Fruit fly (Drosophila melanogaster) whole organism, wandering third instar larva: ENCODE data around the gene CG44838.

Experiments used
- Abd-B ChIP-seq: fragments of >200 bp; optimal IDR thresholded peaks from 2 replicates; lab custom pipeline; 2017; ENCODE audit warnings: missing biosample characterization, missing genetic modification characterization
- CG32264 ChIP-seq: fragments of 200-800 bp; sonication (Bioruptor generic); optimal IDR thresholded peaks from 2 replicates; lab custom pipeline; 2016; ENCODE audit warnings: missing biosample characterization, missing genetic modification characterization
- CG9705 ChIP-seq: fragments of 200-800 bp; sonication (Bioruptor generic); optimal IDR thresholded peaks from 2 replicates; lab custom pipeline; 2018; ENCODE audit warnings: missing biosample characterization, mild to moderate bottlenecking, missing genetic modification characterization
- CrebA ChIP-seq: fragments of 200-800 bp; sonication (Bioruptor generic); optimal IDR thresholded peaks from 2 replicates; lab custom pipeline; 2016; ENCODE audit warnings: missing biosample characterization, mild to moderate bottlenecking, missing genetic modification characterization, borderline replicate concordance
- Dfd ChIP-seq: fragments of >200 bp; optimal IDR thresholded peaks from 2 replicates; lab custom pipeline; 2017; ENCODE audit warnings: missing biosample characterization, missing genetic modification characterization
- Dif ChIP-seq: fragments of 200-275, 200-300 bp; sonication (Bioruptor generic); optimal IDR thresholded peaks from 2 replicates; lab custom pipeline; 2018; ENCODE audit warnings: missing biosample characterization, missing genetic modification characterization; ENCODE audit not compliant: partially characterized antibody
- GATAd ChIP-seq: sonication (Bioruptor generic); optimal IDR thresholded peaks from 2 replicates; lab custom pipeline; 2016; ENCODE audit warnings: missing biosample characterization, missing genetic modification characterization
- HLH106 ChIP-seq: fragments of 200-800 bp; optimal IDR thresholded peaks from 3 replicates; lab custom pipeline; 2019; ENCODE audit warnings: missing biosample characterization, mild to moderate bottlenecking, missing genetic modification characterization, moderate library complexity
- Hnf4 ChIP-seq: fragments of 200-800 bp; sonication (Bioruptor generic); optimal IDR thresholded peaks from 2 replicates; lab custom pipeline; 2016; ENCODE audit warnings: missing biosample characterization, mild to moderate bottlenecking, missing genetic modification characterization
- Hr78 ChIP-seq: fragments of >200 bp; optimal IDR thresholded peaks from 2 replicates; lab custom pipeline; 2017; ENCODE audit warnings: missing biosample characterization, missing genetic modification characterization
- Hr83 ChIP-seq: fragments of 200-300 bp; sonication (Bioruptor generic); optimal IDR thresholded peaks from 2 replicates; lab custom pipeline; 2016; ENCODE audit warnings: missing biosample characterization, mild to moderate bottlenecking, missing genetic modification characterization, moderate library complexity; ENCODE audit not compliant: poor library complexity, severe bottlenecking
- Jra ChIP-seq: sonication (Bioruptor generic); optimal IDR thresholded peaks from 2 replicates; lab custom pipeline; 2016; ENCODE audit warnings: missing biosample characterization, missing genetic modification characterization
- Mio ChIP-seq: sonication (Bioruptor generic); optimal IDR thresholded peaks from 2 replicates; lab custom pipeline; 2016; ENCODE audit warnings: missing biosample characterization, missing genetic modification characterization
- Myc ChIP-seq: fragments of >200 bp; optimal IDR thresholded peaks from 2 replicates; lab custom pipeline; 2017
- N ChIP-seq: fragments of >200 bp; optimal IDR thresholded peaks from 2 replicates; lab custom pipeline; 2018; ENCODE audit warnings: missing biosample characterization, missing external identifiers, missing genetic modification characterization
- OdsH ChIP-seq: fragments of 200-800 bp; sonication (Bioruptor generic); optimal IDR thresholded peaks from 2 replicates; lab custom pipeline; 2016; ENCODE audit warnings: missing biosample characterization, mild to moderate bottlenecking, missing genetic modification characterization
- Rel ChIP-seq, 2 experiments: fragments of 200-800 bp; sonication (Bioruptor generic) in 1 of 2; optimal IDR thresholded peaks; 2 replicates in 1 of 2; 3 replicates in 1 of 2; lab custom pipeline; 2016 to 2019; ENCODE audit warnings: mild to moderate bottlenecking in 2 of 2, missing biosample characterization in 2 of 2, missing genetic modification characterization in 2 of 2, moderate library complexity in 1 of 2
- Sp1 ChIP-seq: fragments of 200-800 bp; sonication (Bioruptor generic); optimal IDR thresholded peaks from 3 replicates; lab custom pipeline; 2019; ENCODE audit warnings: missing biosample characterization, mild to moderate bottlenecking, missing genetic modification characterization, moderate library complexity
- Vsx2 ChIP-seq: fragments of 200-300, 225-300 bp; sonication (Bioruptor generic); optimal IDR thresholded peaks from 2 replicates; lab custom pipeline; 2018; ENCODE audit warnings: missing biosample characterization, missing genetic modification characterization; ENCODE audit not compliant: partially characterized antibody
- br ChIP-seq: fragments of 200-800 bp; sonication (Bioruptor generic); optimal IDR thresholded peaks from 2 replicates; lab custom pipeline; 2016; ENCODE audit warnings: missing biosample characterization, missing genetic modification characterization
- brk ChIP-seq: fragments of 200-800 bp; sonication (Bioruptor generic); optimal IDR thresholded peaks from 2 replicates; lab custom pipeline; 2016; ENCODE audit warnings: missing biosample characterization, mild to moderate bottlenecking, missing genetic modification characterization
- dl ChIP-seq, 2 experiments: fragments of 175-275, 200-275 bp in 1 of 2; fragments of 200-275 bp in 1 of 2; sonication (Bioruptor generic); optimal IDR thresholded peaks; lab custom pipeline; 2018; ENCODE audit warnings: mild to moderate bottlenecking in 2 of 2, missing biosample characterization in 2 of 2, missing genetic modification characterization in 2 of 2, moderate library complexity in 2 of 2; ENCODE audit not compliant: partially characterized antibody in 2 of 2, insufficient read depth in 1 of 2
- dmrt93B ChIP-seq: fragments of 200-800 bp; sonication (Bioruptor generic); optimal IDR thresholded peaks from 2 replicates; lab custom pipeline; 2018; ENCODE audit warnings: missing biosample characterization, mild to moderate bottlenecking, missing genetic modification characterization
- dsf ChIP-seq: sonication (Bioruptor generic); optimal IDR thresholded peaks from 2 replicates; lab custom pipeline; 2016; ENCODE audit warnings: missing biosample characterization, missing genetic modification characterization, borderline replicate concordance
- ey ChIP-seq: fragments of 200-800 bp; sonication (Bioruptor generic); optimal IDR thresholded peaks from 2 replicates; lab custom pipeline; 2016; ENCODE audit warnings: missing biosample characterization, missing genetic modification characterization
- foxo ChIP-seq, 2 experiments: fragments of 200-800 bp; sonication (Bioruptor generic); optimal IDR thresholded peaks; 2 replicates in 1 of 2; 3 replicates in 1 of 2; lab custom pipeline; 2016 to 2017; ENCODE audit warnings: missing biosample characterization in 2 of 2, missing genetic modification characterization in 2 of 2
- fru ChIP-seq: fragments of 200-800 bp; sonication (Bioruptor generic); optimal IDR thresholded peaks from 3 replicates; lab custom pipeline; 2016; ENCODE audit warnings: missing biosample characterization, mild to moderate bottlenecking, missing genetic modification characterization
- h ChIP-seq: fragments of 200-800 bp; sonication (Bioruptor generic); optimal IDR thresholded peaks from 3 replicates; lab custom pipeline; 2016; ENCODE audit warnings: missing biosample characterization, mild to moderate bottlenecking, missing genetic modification characterization
- jim ChIP-seq: fragments of 175-275, 200-325 bp; sonication (Bioruptor generic); optimal IDR thresholded peaks from 2 replicates; lab custom pipeline; 2016; ENCODE audit warnings: missing biosample characterization, mild to moderate bottlenecking, missing genetic modification characterization
- lola ChIP-seq: fragments of >200 bp; optimal IDR thresholded peaks from 2 replicates; lab custom pipeline; 2017; ENCODE audit warnings: missing biosample characterization, missing genetic modification characterization
- pan ChIP-seq: fragments of >200 bp; optimal IDR thresholded peaks from 2 replicates; lab custom pipeline; 2017
- psq ChIP-seq: fragments of 200-800 bp; sonication (Bioruptor generic); optimal IDR thresholded peaks from 3 replicates; lab custom pipeline; 2017; ENCODE audit warnings: missing biosample characterization, mild to moderate bottlenecking, missing genetic modification characterization, moderate library complexity
- rgr ChIP-seq: fragments of 200-800 bp; sonication (Bioruptor generic); optimal IDR thresholded peaks from 3 replicates; lab custom pipeline; 2016; ENCODE audit warnings: missing biosample characterization, mild to moderate bottlenecking, missing genetic modification characterization
- sage ChIP-seq: fragments of 200-800 bp; sonication (Bioruptor generic); optimal IDR thresholded peaks from 2 replicates; lab custom pipeline; 2016; ENCODE audit warnings: missing biosample characterization, mild to moderate bottlenecking, missing genetic modification characterization
- sv ChIP-seq: fragments of 200-800 bp; sonication (Bioruptor generic); optimal IDR thresholded peaks from 3 replicates; lab custom pipeline; 2016; ENCODE audit warnings: missing biosample characterization, missing genetic modification characterization
- tai ChIP-seq: sonication (Bioruptor generic); optimal IDR thresholded peaks from 2 replicates; lab custom pipeline; 2016; ENCODE audit warnings: missing biosample characterization, missing genetic modification characterization
- usp ChIP-seq: fragments of >200 bp; optimal IDR thresholded peaks from 2 replicates; lab custom pipeline; 2017; ENCODE audit warnings: missing biosample characterization, missing genetic modification characterization
- woc ChIP-seq: sonication (Bioruptor generic); optimal IDR thresholded peaks from 2 replicates; lab custom pipeline; 2016; ENCODE audit warnings: missing biosample characterization, mild to moderate bottlenecking, missing genetic modification characterization

The CG44838 gene

DNA sequence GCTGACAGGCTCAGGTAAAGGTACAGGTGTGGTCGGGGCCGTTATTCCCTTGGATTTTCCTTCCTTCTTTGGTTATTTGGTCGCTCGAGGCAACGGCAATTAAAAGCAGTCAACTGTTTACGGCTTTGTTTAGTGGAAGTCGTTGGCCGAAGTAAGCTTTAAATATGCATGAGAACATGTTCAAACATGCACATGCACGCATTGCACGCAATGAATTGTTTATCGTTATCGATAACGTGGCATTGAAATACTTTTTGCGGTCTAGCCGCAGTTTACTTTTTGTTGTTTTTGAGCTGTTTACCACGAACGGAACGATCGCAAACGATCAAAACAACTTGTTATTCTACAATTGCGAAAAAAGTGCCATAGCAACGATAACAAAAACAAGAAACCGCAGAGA is 39.2 kb upstream of the CG44838 start:
- TF ChIP-seq Hr78, result no peak
- no peak for TF ChIP-seq Mio (GFP tag; lab: Kevin White, UChicago)
- TF ChIP-seq psq (GFP tag; lab: Kevin White, UChicago), result no peak

DNA sequence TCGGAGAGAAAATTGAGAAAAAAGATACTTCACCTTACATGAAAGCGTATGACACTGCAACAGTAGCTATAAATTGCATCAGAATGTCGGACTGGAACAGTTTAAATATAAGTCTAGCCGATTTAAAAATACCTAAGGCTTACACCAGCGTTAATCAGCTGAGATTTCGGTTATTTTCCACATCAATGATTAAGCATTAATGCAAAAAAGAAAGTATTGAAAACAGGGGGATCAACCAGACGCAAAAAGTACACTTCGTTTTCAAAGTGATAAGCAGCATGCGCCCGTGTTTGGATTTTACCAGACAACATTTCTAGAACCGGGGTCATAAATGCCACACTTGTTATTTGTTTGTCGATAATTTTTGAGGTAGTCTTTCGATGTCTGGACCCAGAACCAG is 38.7 kb upstream of the CG44838 start:
- no peak for TF ChIP-seq psq (GFP tag; lab: Kevin White, UChicago)
- TF ChIP-seq Rel (GFP tag; optimal IDR thresholded peaks at IDR 0.05; lab: Kevin White, UChicago), result no peak
- TF ChIP-seq Rel (tag; optimal IDR thresholded peaks at IDR 0.05; lab: Kevin White, UChicago), result peak; percentile 90
- TF ChIP-seq sv, result no peak
- TF ChIP-seq, all 38 proteins: peak for 1

DNA sequence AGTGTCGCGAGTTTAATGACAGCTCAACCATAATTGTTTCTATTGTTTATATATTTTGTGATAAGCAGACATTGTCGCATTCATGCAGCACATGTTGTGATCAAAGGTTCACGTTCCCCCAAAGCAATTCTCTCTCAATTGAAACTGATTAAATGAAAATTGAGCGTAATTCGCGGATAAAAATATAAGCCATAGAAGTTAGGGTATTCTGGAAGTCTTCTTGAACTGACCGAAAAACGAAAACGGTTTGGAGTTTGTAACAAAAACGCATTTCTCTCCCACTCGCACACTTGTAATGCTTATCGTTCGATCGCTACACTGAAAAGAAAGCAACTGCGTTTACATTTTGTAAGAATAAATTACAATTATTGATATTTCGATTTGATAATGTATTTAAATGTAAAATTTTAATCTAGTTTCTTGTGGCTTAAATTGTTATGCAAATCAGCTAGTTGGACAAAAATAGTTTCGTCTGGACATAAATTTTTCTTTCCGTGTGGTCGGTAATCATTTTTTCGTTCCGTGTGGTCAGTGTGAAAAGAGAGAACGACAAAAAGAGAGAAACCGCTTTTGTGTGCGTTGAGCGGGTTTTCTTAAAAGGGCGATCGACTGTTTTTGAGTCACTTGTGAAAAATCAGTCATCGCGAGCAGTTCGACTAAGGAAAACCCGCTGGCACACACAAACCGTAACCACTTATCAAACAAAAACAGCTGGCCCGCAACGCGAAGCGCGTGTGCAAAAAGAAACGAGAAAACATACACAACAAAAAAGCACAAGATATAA is 38.0 kb upstream of the CG44838 start, which contains the start of gene aay:
TSS of gene aay (plus strand) at position 618 of the 784 bp plus-strand sequence.
- peak; percentile 97 for TF ChIP-seq sage (GFP tag; lab: Kevin White, UChicago)
- no peak for TF ChIP-seq Abd-B (GFP tag; lab: Kevin White, UChicago)
- peak; percentile 98 for TF ChIP-seq ey (GFP tag; lab: Kevin White, UChicago)
- peak; percentile 92 for TF ChIP-seq tai (GFP tag; lab: Kevin White, UChicago)
- TF ChIP-seq Rel (GFP tag; optimal IDR thresholded peaks at IDR 0.05; lab: Kevin White, UChicago), result peak; percentile 96
- TF ChIP-seq Rel (tag; optimal IDR thresholded peaks at IDR 0.05; lab: Kevin White, UChicago), result peak; percentile 82
- no peak for TF ChIP-seq pan (lab: Kevin White, UChicago)
- TF ChIP-seq Sp1 (GFP tag; lab: Kevin White, UChicago), result peak; percentile 98
- TF ChIP-seq Hnf4 (GFP tag; lab: Kevin White, UChicago), result peak; percentile 96
- TF ChIP-seq dmrt93B (GFP tag; lab: Kevin White, UChicago), result peak; percentile 95
- peak; percentile 98 for TF ChIP-seq sv
- TF ChIP-seq Dif (GFP tag; lab: Kevin White, UChicago), result no peak
- peak; percentile 93 for TF ChIP-seq dsf (GFP tag; lab: Kevin White, UChicago)
- TF ChIP-seq foxo (GFP tag; optimal IDR thresholded peaks at IDR 0.05; lab: Kevin White, UChicago), result peak; percentile 94 to 99
- TF ChIP-seq Jra (GFP tag; lab: Kevin White, UChicago), result peak; percentile 97
- TF ChIP-seq lola (GFP tag; lab: Kevin White, UChicago), result no peak
- no peak for TF ChIP-seq Myc (lab: Kevin White, UChicago)
- peak; percentile 90 for TF ChIP-seq GATAd
- TF ChIP-seq N (GFP tag; lab: Kevin White, UChicago), result no peak
- peak; percentile 98 for TF ChIP-seq OdsH
- peak; percentile 99 for TF ChIP-seq br (GFP tag; lab: Kevin White, UChicago)
- TF ChIP-seq h (GFP tag; lab: Kevin White, UChicago), result peak; percentile 99
- TF ChIP-seq jim (GFP tag; lab: Kevin White, UChicago), result no peak
- TF ChIP-seq Dfd (GFP tag; lab: Kevin White, UChicago), result peak; percentile 94
- TF ChIP-seq HLH106 (tag; lab: Kevin White, UChicago), result peak; percentile 98
- TF ChIP-seq CrebA (GFP tag; lab: Kevin White, UChicago), result no peak
- no peak for TF ChIP-seq dl (GFP tag; optimal IDR thresholded peaks at IDR 0.05; lab: Kevin White, UChicago; ENCODE audit: insufficient read depth in 1 of 2, partially characterized antibody in 2 of 2)
- peak; percentile 99 for TF ChIP-seq rgr (GFP tag; lab: Kevin White, UChicago)
- TF ChIP-seq Hr78, result no peak
- peak; percentile 98 for TF ChIP-seq CG32264 (GFP tag; lab: Kevin White, UChicago)
- peak; percentile 99 for TF ChIP-seq fru (GFP tag; lab: Kevin White, UChicago)
- no peak for TF ChIP-seq Hr83 (GFP tag; lab: Kevin White, UChicago)
- TF ChIP-seq Vsx2 (GFP tag; lab: Kevin White, UChicago), result no peak
- TF ChIP-seq CG9705, result peak; percentile 95
- peak; percentile 97 for TF ChIP-seq psq (GFP tag; lab: Kevin White, UChicago)
- TF ChIP-seq Mio (GFP tag; lab: Kevin White, UChicago), result peak; percentile 76
- no peak for TF ChIP-seq usp (GFP tag; lab: Kevin White, UChicago)
- peak; percentile 95 for TF ChIP-seq brk
- TF ChIP-seq woc (GFP tag; lab: Kevin White, UChicago), result peak; percentile 95
